Fruit fly (Drosophila melanogaster) ovary, adult (tissue): ENCODE results near the gene CG5112.

Source experiments
- CG17801 ChIP-seq: fragments of 200-800 bp; optimal IDR thresholded peaks from 2 replicates; lab custom pipeline; 2019; ENCODE audit warnings: missing biosample characterization, mild to moderate bottlenecking, missing genetic modification characterization, moderate library complexity; ENCODE audit not compliant: partially characterized antibody

CG5112 gene

dm6 chr3R:25466166-25466565 lies 25.1 kb upstream of the CG5112 start:
- no peak for TF ChIP-seq CG17801 (GFP tag; lab: Kevin White, UChicago)

- TF ChIP-seq CG17801 (GFP tag; lab: Kevin White, UChicago), result no peak
These were observed 19.2 kb upstream of the CG5112 start for dm6 chr3R:25471853-25472634.

dm6 chr3R:25472635-25473552 lies 18.4 kb upstream of the CG5112 start, which contains the start of the genes Fur1 and Vps33B:
Gene Fur1 (minus strand): TSS chr3R:25473058.
Gene Vps33B (plus strand): TSS chr3R:25473490.
- peak; percentile 95 for TF ChIP-seq CG17801 (GFP tag; lab: Kevin White, UChicago)

dm6 chr3R:25476744-25477143 lies 14.5 kb upstream of the CG5112 start, which contains the start of the genes CG4553 and MED28:
Gene CG4553 (minus strand): TSS chr3R:25476915.
Gene MED28 (plus strand): TSS chr3R:25477003.
- TF ChIP-seq CG17801 (GFP tag; lab: Kevin White, UChicago), result peak; percentile 24

- peak; percentile 63 for TF ChIP-seq CG17801 (GFP tag; lab: Kevin White, UChicago)
These were observed 8.6 kb upstream of the CG5112 start, which contains the start of the genes XNP, CG42488 and CG5116 for dm6 chr3R:25482463-25483173. Gene XNP (minus strand): TSS chr3R:25482834. Gene CG42488 (plus strand): TSS chr3R:25483098. Gene CG5116 (plus strand): TSS chr3R:25483098.

dm6 chr3R:25489116-25489515 lies 2.1 kb upstream of the CG5112 start:
- TF ChIP-seq CG17801 (GFP tag; lab: Kevin White, UChicago), result peak; percentile 17

dm6 chr3R:25489685-25490084 lies 1.6 kb upstream of the CG5112 start:
- TF ChIP-seq CG17801 (GFP tag; lab: Kevin White, UChicago), result no peak

dm6 chr3R:25490375-25490774 lies 885 bp upstream of the CG5112 start:
- no peak for TF ChIP-seq CG17801 (GFP tag; lab: Kevin White, UChicago)

- TF ChIP-seq CG17801 (GFP tag; lab: Kevin White, UChicago), result no peak
These were observed 2.3 kb downstream of the CG5112 start for dm6 chr3R:25493294-25494187.

dm6 chr3R:25495072-25495471 lies 3.8 kb downstream of the CG5112 start, which contains the start of gene CG33494:
Gene CG33494 (minus strand): TSS chr3R:25495161.
- no peak for TF ChIP-seq CG17801 (GFP tag; lab: Kevin White, UChicago)

- TF ChIP-seq CG17801 (GFP tag; lab: Kevin White, UChicago), result no peak
These were observed 4.5 kb downstream of the CG5112 start for dm6 chr3R:25495753-25496152.

dm6 chr3R:25504891-25505290 lies 13.6 kb downstream of the CG5112 start, which contains the start of gene CG5107:
Gene CG5107 (plus strand): TSS chr3R:25505191.
- no peak for TF ChIP-seq CG17801 (GFP tag; lab: Kevin White, UChicago)

dm6 chr3R:25505975-25506374 lies 14.7 kb downstream of the CG5112 start, which contains the start of gene CG5111:
Gene CG5111 (plus strand): TSS chr3R:25506275.
- TF ChIP-seq CG17801 (GFP tag; lab: Kevin White, UChicago), result no peak
